Worm (Caenorhabditis elegans) whole organism, late embryonic: ENCODE data around the gene talp-3.

Source experiments
- T23F11.4 ChIP-seq: fragments of 200-800 bp; sonication (Bioruptor generic); optimal IDR thresholded peaks from 2 replicates; lab custom pipeline; 2018; ENCODE audit warnings: mild to moderate bottlenecking, missing genetic modification characterization, missing compliant biosample characterization
- Y22D7AL.16 ChIP-seq: sonication (generic microtip); optimal IDR thresholded peaks from 2 replicates; lab custom pipeline; 2016; ENCODE audit warnings: missing genetic modification characterization, missing compliant biosample characterization
- ama-1 ChIP-seq: fragments of 150-350 bp; optimal IDR thresholded peaks from 2 replicates; lab custom pipeline; 2014
- ceh-31 ChIP-seq: sonication (generic microtip); optimal IDR thresholded peaks from 2 replicates; lab custom pipeline; 2016; ENCODE audit warnings: missing genetic modification characterization, missing compliant biosample characterization
- hlh-30 ChIP-seq: sonication (generic microtip); optimal IDR thresholded peaks from 2 replicates; lab custom pipeline; 2017; ENCODE audit warnings: antibody characterized with exemption, missing genetic modification characterization, missing compliant biosample characterization; ENCODE audit not compliant: insufficient read depth
- pros-1 ChIP-seq: fragments of 150-350 bp; optimal IDR thresholded peaks from 2 replicates; lab custom pipeline; 2014; ENCODE audit warnings: missing biosample characterization, missing genetic modification reagents, missing genetic modification characterization

DNA sequence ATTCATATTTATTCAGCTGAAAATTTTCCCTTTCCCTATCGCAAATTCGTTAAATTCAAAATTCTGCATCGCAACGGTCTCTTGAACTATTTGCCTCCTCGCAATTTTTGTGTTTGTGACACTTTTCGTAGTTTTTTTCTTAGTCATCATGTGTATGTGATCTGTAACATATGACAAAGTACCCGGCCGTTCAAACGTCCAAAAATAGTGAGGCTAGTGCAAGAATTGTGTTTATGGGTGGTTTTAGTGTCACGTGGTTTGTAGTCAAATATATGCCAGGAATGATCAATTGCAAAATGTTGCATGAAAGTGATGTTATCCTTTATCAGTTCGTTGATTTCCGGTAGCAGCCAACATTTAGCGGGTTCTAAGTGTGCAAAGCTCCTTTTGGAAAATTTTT lies 43.4 kb downstream of the talp-3 start:
- TF ChIP-seq pros-1 (tag; lab: Kevin White, UChicago) (no peak), ama-1 (lab: Kevin White, UChicago) (no peak), T23F11.4 (no peak), Y22D7AL.16 (tag; lab: Kevin White, UChicago) (no peak), ceh-31 (tag; lab: Kevin White, UChicago) (no peak), hlh-30 (tag; lab: Kevin White, UChicago) (peak; percentile 9)
